Fruit fly (Drosophila melanogaster): ENCODE data around the gene Ufl1.

DNA sequence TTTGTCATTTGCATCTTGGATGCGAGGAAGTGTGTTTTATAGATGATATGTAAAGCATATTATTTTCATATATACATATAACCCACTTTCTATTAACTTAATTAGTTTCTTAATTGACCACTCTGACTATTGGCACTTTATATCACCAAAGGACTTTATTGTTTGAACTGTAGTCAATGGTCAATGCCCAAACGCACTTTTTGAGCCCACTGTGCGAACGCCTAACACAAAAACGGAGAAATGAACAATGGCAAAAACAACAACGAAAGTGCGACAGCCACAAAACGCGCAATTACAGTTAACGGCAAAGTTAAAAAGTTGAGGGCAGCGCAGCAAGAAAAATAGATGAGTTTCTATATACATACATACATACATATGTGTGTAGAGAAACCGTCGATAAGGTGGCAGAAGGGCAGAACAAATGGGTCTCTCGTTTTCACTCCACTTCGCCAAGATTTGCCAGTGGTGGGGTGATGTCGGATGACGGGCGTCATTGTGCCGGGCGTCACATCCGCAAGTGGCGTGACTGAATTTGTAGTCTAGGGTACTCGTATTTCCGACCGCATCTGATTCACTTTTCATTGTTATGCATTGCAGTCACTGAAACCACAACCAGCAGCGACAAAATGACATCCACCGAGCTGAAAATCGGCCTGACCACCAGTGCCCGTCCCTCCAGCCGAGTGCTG lies 2.2 kb upstream of the Ufl1 start:
- TF ChIP-seq CG16779 (tag; optimal IDR thresholded peaks at IDR 0.05) (peak; percentile 8), Ets21C (GFP tag; optimal IDR thresholded peaks at IDR 0.05) (no peak), Smox (GFP tag; optimal IDR thresholded peaks at IDR 0.05) (no peak), Gug (GFP tag; IDR thresholded peaks at IDR 0.05) (no peak), Hr39 (GFP tag; optimal IDR thresholded peaks at IDR 0.05) (peak; percentile 33), dsx (GFP tag; optimal IDR thresholded peaks at IDR 0.05; ENCODE audit: poor library complexity, severe bottlenecking) (no peak), vri (GFP tag; optimal IDR thresholded peaks at IDR 0.05) (no peak)

Measured in whole organism, prepupa.